Fruit fly (Drosophila melanogaster) whole organism, embryonic: ENCODE measurements around the gene CAH6.
A peak's percentile ranks its signal among the peaks of the same experiment; 100 is the strongest.

Experiments
- Blimp-1 ChIP-seq: fragments of 200-800 bp; sonication (Bioruptor generic); optimal IDR thresholded peaks from 3 replicates; lab custom pipeline; 2018; ENCODE audit warnings: missing biosample characterization, missing genetic modification characterization, mild to moderate bottlenecking, moderate library complexity, missing genetic modification reagents
- CG11456 ChIP-seq: fragments of 200-800 bp; sonication (Bioruptor generic); IDR thresholded peaks from 3 replicates; pipeline ENCODE4 v1.3.6; 2022; ENCODE audit warnings: missing biosample characterization, missing genetic modification characterization
- CG12219 ChIP-seq: fragments of 200-800 bp; sonication (Bioruptor generic); optimal IDR thresholded peaks from 3 replicates; lab custom pipeline; 2018; ENCODE audit warnings: missing biosample characterization, mild to moderate bottlenecking, missing genetic modification characterization
- CG12236 ChIP-seq: fragments of 200-800 bp; sonication (Bioruptor generic); optimal IDR thresholded peaks from 2 replicates; lab custom pipeline; 2016; ENCODE audit warnings: missing biosample characterization, missing genetic modification characterization
- CG13296 ChIP-seq: fragments of 200-800 bp; sonication (Bioruptor generic); optimal IDR thresholded peaks from 3 replicates; lab custom pipeline; 2018; ENCODE audit warnings: missing biosample characterization, mild to moderate bottlenecking, missing genetic modification characterization
- CG14014 ChIP-seq: fragments of 200-800 bp; sonication (Bioruptor generic); IDR thresholded peaks from 2 replicates; pipeline ENCODE4 v1.3.6; 2022; ENCODE audit warnings: missing biosample characterization, missing genetic modification characterization
- CG15269 ChIP-seq: fragments of 200-800 bp; sonication (Bioruptor generic); optimal IDR thresholded peaks from 2 replicates; lab custom pipeline; 2018; ENCODE audit warnings: missing biosample characterization, mild to moderate bottlenecking, missing genetic modification characterization, moderate library complexity
- CG1603 ChIP-seq: fragments of 200-800 bp; sonication (Bioruptor generic); optimal IDR thresholded peaks from 2 replicates; lab custom pipeline; 2019; ENCODE audit warnings: missing biosample characterization, mild to moderate bottlenecking, missing genetic modification characterization, moderate library complexity
- CG17612 ChIP-seq: fragments of 200-800 bp; sonication (Bioruptor generic); IDR thresholded peaks from 2 replicates; pipeline ENCODE4 v1.3.6; 2022; ENCODE audit warnings: missing biosample characterization, missing genetic modification characterization
- CG17912 ChIP-seq: fragments of 200-800 bp; sonication (Bioruptor generic); optimal IDR thresholded peaks from 2 replicates; lab custom pipeline; 2018; ENCODE audit warnings: missing biosample characterization, mild to moderate bottlenecking, missing genetic modification characterization
- CG18011 ChIP-seq: fragments of 200-800 bp; sonication (Bioruptor generic); optimal IDR thresholded peaks from 2 replicates; lab custom pipeline; 2017; ENCODE audit warnings: missing biosample characterization, missing genetic modification characterization, mild to moderate bottlenecking, moderate library complexity, missing genotype
- CG18262 ChIP-seq: fragments of 200-800 bp; optimal IDR thresholded peaks from 3 replicates; lab custom pipeline; 2019; ENCODE audit warnings: missing biosample characterization, mild to moderate bottlenecking, missing genetic modification characterization, moderate library complexity
- CG2129 ChIP-seq: fragments of 200-800 bp; sonication (Bioruptor generic); IDR thresholded peaks from 2 replicates; pipeline ENCODE4 v1.3.6; 2022; ENCODE audit warnings: missing biosample characterization, missing genetic modification characterization; ENCODE audit not compliant: partially characterized antibody
- CG2678 ChIP-seq: fragments of 200-800 bp; sonication (Bioruptor generic); optimal IDR thresholded peaks from 3 replicates; lab custom pipeline; 2019; ENCODE audit warnings: missing biosample characterization, mild to moderate bottlenecking, missing genetic modification characterization, moderate library complexity
- CG31224 ChIP-seq: fragments of 200-800 bp; sonication (Bioruptor generic); IDR thresholded peaks from 2 replicates; pipeline ENCODE4 v1.3.6; 2022; ENCODE audit warnings: missing biosample characterization, missing genetic modification characterization
- CG33213 ChIP-seq: fragments of 200-800 bp; sonication (Bioruptor generic); optimal IDR thresholded peaks from 3 replicates; lab custom pipeline; 2016; ENCODE audit warnings: missing biosample characterization, missing genetic modification characterization
- CG33557 ChIP-seq: fragments of 200-800 bp; sonication (Bioruptor generic); optimal IDR thresholded peaks from 2 replicates; lab custom pipeline; 2019; ENCODE audit warnings: missing biosample characterization, mild to moderate bottlenecking, missing genetic modification characterization, moderate library complexity
- CG34422 ChIP-seq: fragments of 200-800 bp; sonication (Bioruptor generic); IDR thresholded peaks from 3 replicates; pipeline ENCODE4 v1.3.6; 2022; ENCODE audit warnings: missing biosample characterization, missing genetic modification characterization
- CG3726 ChIP-seq: fragments of 200-800 bp; sonication (Bioruptor generic); IDR thresholded peaks from 3 replicates; pipeline ENCODE4, ENCODE4 v1.3.6; 2022; ENCODE audit warnings: missing biosample characterization, missing genetic modification characterization
- CG42726 ChIP-seq: fragments of 200-800 bp; sonication (Bioruptor generic); IDR thresholded peaks from 2 replicates; pipeline ENCODE4 v1.3.6; 2022; ENCODE audit warnings: missing biosample characterization, missing genetic modification characterization; ENCODE audit not compliant: partially characterized antibody
- CG4617 ChIP-seq: fragments of 200-800 bp; sonication (Bioruptor generic); optimal IDR thresholded peaks from 3 replicates; lab custom pipeline; 2016; ENCODE audit warnings: missing biosample characterization, missing genetic modification characterization, borderline replicate concordance
- CG6689 ChIP-seq: fragments of 200-800 bp; sonication (Bioruptor generic); IDR thresholded peaks from 2 replicates; pipeline ENCODE4 v1.3.6; 2022; ENCODE audit warnings: missing biosample characterization, missing genetic modification characterization
- CG8388 ChIP-seq: fragments of 200-800 bp; sonication (Bioruptor generic); optimal IDR thresholded peaks from 2 replicates; lab custom pipeline; 2019; ENCODE audit warnings: missing biosample characterization, mild to moderate bottlenecking, missing genetic modification characterization, moderate library complexity
- CG9727 ChIP-seq: fragments of 200-800 bp; sonication (Bioruptor generic); optimal IDR thresholded peaks from 3 replicates; lab custom pipeline; 2017; ENCODE audit warnings: missing biosample characterization, mild to moderate bottlenecking, missing genetic modification characterization
- CoRest ChIP-seq: fragments of 200-800 bp; sonication (Bioruptor generic); optimal IDR thresholded peaks from 3 replicates; lab custom pipeline; 2018; ENCODE audit warnings: missing biosample characterization, mild to moderate bottlenecking, missing genetic modification characterization, moderate library complexity
- Dp ChIP-seq: fragments of 200-800 bp; sonication (Bioruptor generic); optimal IDR thresholded peaks from 2 replicates; lab custom pipeline; 2018; ENCODE audit warnings: missing biosample characterization, mild to moderate bottlenecking, missing genetic modification characterization, moderate library complexity
- Ets97D ChIP-seq: fragments of 200-800 bp; sonication (Bioruptor generic); optimal IDR thresholded peaks from 3 replicates; lab custom pipeline; 2016; ENCODE audit warnings: missing biosample characterization, missing genetic modification characterization
- Fer1 ChIP-seq: fragments of 200-800 bp; sonication (Bioruptor generic); optimal IDR thresholded peaks from 2 replicates; lab custom pipeline; 2017; ENCODE audit warnings: missing biosample characterization, mild to moderate bottlenecking, missing genetic modification characterization
- Fer2 ChIP-seq: fragments of 200-800 bp; sonication (Bioruptor generic); optimal IDR thresholded peaks from 2 replicates; lab custom pipeline; 2018; ENCODE audit warnings: missing biosample characterization, mild to moderate bottlenecking, missing genetic modification characterization, moderate library complexity
- H15 ChIP-seq: fragments of 200-800 bp; sonication (Bioruptor generic); IDR thresholded peaks from 3 replicates; pipeline ENCODE4 v1.3.6; 2022; ENCODE audit warnings: missing biosample characterization, missing genetic modification characterization
- Hsf ChIP-seq: fragments of 200-800 bp; sonication (Bioruptor generic); optimal IDR thresholded peaks from 3 replicates; lab custom pipeline; 2016; ENCODE audit warnings: missing biosample characterization, missing genetic modification characterization
- Kr ChIP-seq: fragments of 200-800 bp; sonication (Bioruptor generic); optimal IDR thresholded peaks from 2 replicates; lab custom pipeline; 2017; ENCODE audit warnings: missing biosample characterization, mild to moderate bottlenecking, missing genetic modification characterization
- Lim3 ChIP-seq: fragments of 200-800 bp; sonication (Bioruptor generic); IDR thresholded peaks from 2 replicates; pipeline ENCODE4 v1.3.6; 2022; ENCODE audit warnings: missing biosample characterization, missing genetic modification characterization
- MTF-1 ChIP-seq: fragments of 200-800 bp; sonication (Bioruptor generic); optimal IDR thresholded peaks from 2 replicates; lab custom pipeline; 2018; ENCODE audit warnings: missing biosample characterization, mild to moderate bottlenecking, missing genetic modification characterization, borderline replicate concordance
- NC2α ChIP-seq: fragments of 200-800 bp; sonication (Bioruptor generic); optimal IDR thresholded peaks from 2 replicates; lab custom pipeline; 2016; ENCODE audit warnings: missing biosample characterization, missing genetic modification characterization
- Neu2 ChIP-seq: fragments of 200-800 bp; sonication (Bioruptor generic); optimal IDR thresholded peaks from 3 replicates; lab custom pipeline; 2016; ENCODE audit warnings: missing biosample characterization, missing genetic modification characterization, borderline replicate concordance
- gcm ChIP-seq: fragments of 200-800 bp; sonication (Bioruptor generic); optimal IDR thresholded peaks from 2 replicates; lab custom pipeline; 2019; ENCODE audit warnings: missing biosample characterization, mild to moderate bottlenecking, missing genetic modification characterization, moderate library complexity
- gem ChIP-seq: fragments of 200-800 bp; sonication (Bioruptor generic); optimal IDR thresholded peaks from 2 replicates; lab custom pipeline; 2019; ENCODE audit warnings: missing biosample characterization, mild to moderate bottlenecking, missing genetic modification characterization, moderate library complexity
- gsb ChIP-seq: fragments of 200-800 bp; sonication (Bioruptor generic); IDR thresholded peaks from 2 replicates; pipeline ENCODE4 v1.3.6; 2022; ENCODE audit warnings: missing biosample characterization, missing genetic modification characterization
- jumu ChIP-seq: fragments of 200-800 bp; sonication (Bioruptor generic); optimal IDR thresholded peaks from 3 replicates; lab custom pipeline; 2016; ENCODE audit warnings: missing biosample characterization, missing genetic modification characterization
- nerfin-1 ChIP-seq: fragments of 200-800 bp; sonication (Bioruptor generic); optimal IDR thresholded peaks from 3 replicates; lab custom pipeline; 2019; ENCODE audit warnings: missing biosample characterization, mild to moderate bottlenecking, missing genetic modification characterization, moderate library complexity
- repo ChIP-seq: fragments of 200-800 bp; sonication (Bioruptor generic); optimal IDR thresholded peaks from 2 replicates; lab custom pipeline; 2016; ENCODE audit warnings: missing biosample characterization, missing genetic modification characterization
- run ChIP-seq: fragments of 200-800 bp; sonication (Bioruptor generic); optimal IDR thresholded peaks from 3 replicates; lab custom pipeline; 2018; ENCODE audit warnings: missing biosample characterization, mild to moderate bottlenecking, missing genetic modification characterization
- scrt ChIP-seq: fragments of 200-800 bp; sonication (Bioruptor generic); optimal IDR thresholded peaks from 2 replicates; lab custom pipeline; 2018; ENCODE audit warnings: missing biosample characterization, mild to moderate bottlenecking, missing genetic modification characterization, moderate library complexity
- ssp ChIP-seq: fragments of 200-800 bp; sonication (Bioruptor generic); IDR thresholded peaks from 2 replicates; pipeline ENCODE4 v1.3.6; 2022; ENCODE audit warnings: missing biosample characterization, missing genetic modification characterization
- stwl ChIP-seq: fragments of 200-800 bp; sonication (Bioruptor generic); optimal IDR thresholded peaks from 3 replicates; lab custom pipeline; 2018; ENCODE audit warnings: missing biosample characterization, mild to moderate bottlenecking, missing genetic modification characterization, moderate library complexity
- zen2 ChIP-seq: fragments of 200-800 bp; sonication (Bioruptor generic); IDR thresholded peaks from 3 replicates; pipeline ENCODE4 v1.3.6; 2022; ENCODE audit warnings: missing biosample characterization, missing genetic modification characterization; ENCODE audit not compliant: partially characterized antibody

Gene CAH6

dm6 chr3R:31252093-31252962 lies 5.1 kb upstream of the CAH6 start, which contains the start of the genes qless and mRpL32 (continued):
- TF ChIP-seq Fer2 (tag; lab: Kevin White, UChicago) = peak; percentile 45
- TF ChIP-seq run (tag; lab: Kevin White, UChicago) = no peak
- peak; percentile 92 for TF ChIP-seq CG34422 (GFP tag; lab: Robert Waterston, UW)
- peak; percentile 88 for TF ChIP-seq CG6689 (GFP tag; lab: Robert Waterston, UW)
- peak; percentile 71; the same call in 1 of the 3 replicates for TF ChIP-seq CG3726 (GFP tag; lab: Robert Waterston, UW)
- peak; percentile 24 for TF ChIP-seq gcm (GFP tag; lab: Kevin White, UChicago)
- TF ChIP-seq repo = peak; percentile 48
- peak; percentile 80 for TF ChIP-seq H15
- peak; percentile 42 for TF ChIP-seq Ets97D (GFP tag; lab: Kevin White, UChicago)
- TF ChIP-seq CG2129 = peak; percentile 61; the same call in 1 of the 2 replicates
- peak; percentile 41; the same call in 1 of the 2 replicates for TF ChIP-seq CG17612
- TF ChIP-seq Neu2 (GFP tag; lab: Kevin White, UChicago) = peak; percentile 9
- TF ChIP-seq Lim3 (GFP tag; lab: Robert Waterston, UW) = no peak
- peak; percentile 71 for TF ChIP-seq CG31224 (GFP tag; lab: Robert Waterston, UW)
- no peak for TF ChIP-seq CG8388
- TF ChIP-seq stwl (tag; lab: Kevin White, UChicago) = peak; percentile 54
- TF ChIP-seq nerfin-1 (tag; lab: Kevin White, UChicago) = peak; percentile 46
- no peak for TF ChIP-seq CG33557 (GFP tag; lab: Kevin White, UChicago)
- peak; percentile 50 for TF ChIP-seq Dp (GFP tag; lab: Kevin White, UChicago)
- TF ChIP-seq CG33213 (GFP tag; lab: Kevin White, UChicago) = peak; percentile 76
- TF ChIP-seq CG13296 (GFP tag; lab: Kevin White, UChicago) = peak; percentile 49
- peak; percentile 60 for TF ChIP-seq CG9727 (GFP tag; lab: Kevin White, UChicago)
- TF ChIP-seq NC2α (GFP tag; lab: Kevin White, UChicago) = no peak
- no peak for TF ChIP-seq CG15269 (tag; lab: Kevin White, UChicago)
- TF ChIP-seq Fer1 = peak; percentile 28
- TF ChIP-seq gsb (GFP tag; lab: Robert Waterston, UW) = no peak
- TF ChIP-seq CoRest = peak; percentile 20
- peak; percentile 70 for TF ChIP-seq ssp (GFP tag; lab: Robert Waterston, UW)
- peak; percentile 80 for TF ChIP-seq scrt (GFP tag; lab: Kevin White, UChicago)
- no peak for TF ChIP-seq Kr (GFP tag; lab: Kevin White, UChicago)
- TF ChIP-seq CG12219 (GFP tag; lab: Kevin White, UChicago) = no peak
- TF ChIP-seq gem (tag; lab: Kevin White, UChicago) = peak; percentile 72
- TF ChIP-seq CG42726 = no peak
- peak; percentile 55 for TF ChIP-seq Blimp-1 (GFP tag; lab: Kevin White, UChicago)
- peak; percentile 37 for TF ChIP-seq Hsf (GFP tag; lab: Kevin White, UChicago)
- peak; percentile 82 for TF ChIP-seq CG11456 (GFP tag; lab: Robert Waterston, UW)
- peak; percentile 29 for TF ChIP-seq CG18011 (GFP tag; lab: Kevin White, UChicago)
- peak; percentile 74 for TF ChIP-seq CG18262 (tag; lab: Kevin White, UChicago)
- TF ChIP-seq CG1603 (tag; lab: Kevin White, UChicago) = peak; percentile 57
- TF ChIP-seq jumu = peak; percentile 83
- TF ChIP-seq CG17912 = no peak
- no peak for TF ChIP-seq MTF-1 (GFP tag; lab: Kevin White, UChicago)
- no peak for TF ChIP-seq CG14014 (GFP tag; lab: Robert Waterston, UW)
- TF ChIP-seq CG4617 = peak; percentile 33
- TF ChIP-seq CG2678 (tag; lab: Kevin White, UChicago) = no peak
- TF ChIP-seq zen2 (GFP tag; lab: Robert Waterston, UW) = no peak; the same call in 2 of the 3 replicates
- no peak for TF ChIP-seq CG12236 (GFP tag; lab: Kevin White, UChicago)
